Fruit fly (Drosophila melanogaster) whole organism: ENCODE data around the gene CG7488.

Experiments
- CG8478 ChIP-seq: fragments of >200 bp; optimal IDR thresholded peaks from 2 replicates; lab custom pipeline; 2018; ENCODE audit warnings: inconsistent platforms
- Dll ChIP-seq: fragments of >200 bp; optimal IDR thresholded peaks from 2 replicates; lab custom pipeline; 2017
- EcR ChIP-seq, 2 experiments: fragments of >200 bp; optimal IDR thresholded peaks; 2 replicates each; lab custom pipeline; 2017; ENCODE audit warnings: missing biosample characterization in 2 of 2, missing genetic modification characterization in 2 of 2, missing genetic modification reagents in 2 of 2
- pan ChIP-seq: fragments of >200 bp; optimal IDR thresholded peaks from 2 replicates; lab custom pipeline; 2017
- psq ChIP-seq: fragments of >200 bp; optimal IDR thresholded peaks from 2 replicates; lab custom pipeline; 2017

dm6 chr3R:13043857-13044256, 48.4 kb downstream of the CG7488 start, which contains the start of gene CG45122:
- TF ChIP-seq pan (lab: Kevin White, UChicago) (no peak), psq (lab: Kevin White, UChicago) (no peak), CG8478 (lab: Kevin White, UChicago) (no peak), EcR (GFP tag; optimal IDR thresholded peaks at IDR 0.05; lab: Kevin White, UChicago) (no peak), Dll (no peak)
